Worm (Caenorhabditis elegans) whole organism, L1 larva: ENCODE results near the gene dap-3.
A peak's percentile ranks its signal among the peaks of the same experiment; 100 is the strongest.

Source experiments
- C04F5.9 ChIP-seq: sonication (generic microtip); optimal IDR thresholded peaks from 2 replicates; lab custom pipeline; 2016; ENCODE audit warnings: missing genetic modification characterization, missing compliant biosample characterization
- C16A3.4 ChIP-seq: fragments of 150-350 bp; optimal IDR thresholded peaks from 2 replicates; lab custom pipeline; 2014; ENCODE audit warnings: missing biosample characterization, missing genetic modification characterization
- F16B12.6 ChIP-seq: fragments of 150-350 bp; optimal IDR thresholded peaks from 2 replicates; lab custom pipeline; 2014; ENCODE audit warnings: missing biosample characterization, missing genetic modification characterization
- Y116A8C.19 ChIP-seq: sonication (generic microtip); optimal IDR thresholded peaks from 2 replicates; lab custom pipeline; 2016; ENCODE audit warnings: missing compliant biosample characterization, missing genetic modification characterization, borderline replicate concordance
- aha-1 ChIP-seq: fragments of 150-350 bp; optimal IDR thresholded peaks from 2 replicates; lab custom pipeline; 2014; ENCODE audit warnings: missing biosample characterization, missing genetic modification characterization
- alr-1 ChIP-seq: fragments of 200-800 bp; sonication (Bioruptor generic); optimal IDR thresholded peaks from 2 replicates; lab custom pipeline; 2018; ENCODE audit warnings: borderline replicate concordance, mild to moderate bottlenecking, missing genetic modification characterization, missing compliant biosample characterization
- ama-1 ChIP-seq: fragments of 150-350 bp; optimal IDR thresholded peaks from 2 replicates; lab custom pipeline; 2014
- blmp-1 ChIP-seq: fragments of 150-350 bp; optimal IDR thresholded peaks from 2 replicates; lab custom pipeline; 2014; ENCODE audit warnings: missing biosample characterization, missing genetic modification characterization
- ceh-63 ChIP-seq: fragments of 200-800 bp; sonication (Bioruptor generic); optimal IDR thresholded peaks from 2 replicates; lab custom pipeline; 2018; ENCODE audit warnings: mild to moderate bottlenecking, missing genetic modification characterization, missing compliant biosample characterization
- ceh-88 ChIP-seq: fragments of 200-800 bp; sonication (Bioruptor generic); IDR thresholded peaks from 2 replicates; pipeline ENCODE4 v1.3.6; 2022; ENCODE audit warnings: missing genetic modification characterization, missing compliant biosample characterization
- ceh-90 ChIP-seq: sonication (generic microtip); optimal IDR thresholded peaks from 2 replicates; lab custom pipeline; 2016; ENCODE audit warnings: missing genetic modification characterization, missing compliant biosample characterization
- ces-1 ChIP-seq: fragments of 150-350 bp; optimal IDR thresholded peaks from 2 replicates; lab custom pipeline; 2014; ENCODE audit warnings: missing biosample characterization, missing genetic modification reagents, missing genetic modification characterization
- dsc-1 ChIP-seq: sonication (generic microtip); optimal IDR thresholded peaks from 2 replicates; lab custom pipeline; 2016; ENCODE audit warnings: mild to moderate bottlenecking, missing genetic modification characterization, missing compliant biosample characterization
- efl-1 ChIP-seq, 4 experiments: fragments of 150-350 bp; optimal IDR thresholded peaks in 3 of 4; peaks in 1 of 4; 1 replicate in 1 of 4; 2 replicates in 3 of 4; lab custom pipeline; 2014; ENCODE audit warnings: missing biosample characterization in 2 of 4, missing genetic modification characterization in 2 of 4, missing genetic modification reagents in 2 of 4
- efl-3 ChIP-seq: fragments of 200-800 bp; sonication (Bioruptor generic); optimal IDR thresholded peaks from 2 replicates; lab custom pipeline; 2018; ENCODE audit warnings: mild to moderate bottlenecking, missing genetic modification characterization, missing compliant biosample characterization
- egl-13 ChIP-seq: sonication (generic microtip); optimal IDR thresholded peaks from 2 replicates; lab custom pipeline; 2016; ENCODE audit warnings: missing genotype, missing genetic modification reagents, missing genetic modification characterization, missing compliant biosample characterization
- egl-27 ChIP-seq, 2 experiments: fragments of 150-350 bp in 1 of 2; sonication (generic microtip); optimal IDR thresholded peaks; 3 replicates each; lab custom pipeline; 2017 to 2018; ENCODE audit warnings: missing biosample characterization in 2 of 2, missing genetic modification characterization in 2 of 2, missing genetic modification reagents in 2 of 2
- elt-3 ChIP-seq, 6 experiments: fragments of 150-350 bp in 1 of 6; sonication (generic microtip); optimal IDR thresholded peaks; 2 replicates each; lab custom pipeline; 2017 to 2018; ENCODE audit warnings: missing biosample characterization in 6 of 6, missing genetic modification characterization in 6 of 6, inconsistent platforms in 1 of 6
- ets-5 ChIP-seq: fragments of 200-800 bp; sonication (Bioruptor generic); IDR thresholded peaks from 2 replicates; pipeline ENCODE4 v1.3.6; 2022; ENCODE audit warnings: missing genetic modification characterization, missing compliant biosample characterization
- fkh-10 ChIP-seq: sonication (generic microtip); optimal IDR thresholded peaks from 2 replicates; lab custom pipeline; 2017; ENCODE audit warnings: missing biosample characterization, missing genetic modification reagents, missing genetic modification characterization
- fkh-4 ChIP-seq: sonication (generic microtip); optimal IDR thresholded peaks from 2 replicates; lab custom pipeline; 2016; ENCODE audit warnings: missing compliant biosample characterization, missing genetic modification characterization, borderline replicate concordance
- fkh-8 ChIP-seq: sonication (generic microtip); optimal IDR thresholded peaks from 2 replicates; lab custom pipeline; 2016; ENCODE audit warnings: mild to moderate bottlenecking, missing genetic modification characterization, missing compliant biosample characterization
- grh-1 ChIP-seq: fragments of 200-800 bp; sonication (Bioruptor generic); IDR thresholded peaks from 2 replicates; pipeline ENCODE4 v1.3.6; 2022; ENCODE audit warnings: missing genetic modification reagents, missing genetic modification characterization, missing compliant biosample characterization
- hlh-17 ChIP-seq: fragments of 200-800 bp; sonication (Bioruptor generic); optimal IDR thresholded peaks from 2 replicates; lab custom pipeline; 2018; ENCODE audit warnings: missing genetic modification characterization, mild to moderate bottlenecking, missing compliant biosample characterization, moderate library complexity, borderline replicate concordance
- hlh-4 ChIP-seq: sonication (generic microtip); optimal IDR thresholded peaks from 2 replicates; lab custom pipeline; 2016; ENCODE audit warnings: mild to moderate bottlenecking, missing genetic modification characterization, missing compliant biosample characterization
- hpl-2 ChIP-seq: fragments of 150-350 bp; optimal IDR thresholded peaks from 2 replicates; lab custom pipeline; 2014; ENCODE audit warnings: missing biosample characterization, missing genetic modification reagents, missing genetic modification characterization
- isw-1 ChIP-seq: fragments of 200-800 bp; sonication (Bioruptor generic); IDR thresholded peaks from 2 replicates; pipeline ENCODE4 v1.3.6; 2022; ENCODE audit warnings: missing genetic modification characterization, missing compliant biosample characterization
- lin-14 ChIP-seq: fragments of 200-800 bp; sonication (Bioruptor generic); optimal IDR thresholded peaks from 2 replicates; lab custom pipeline; 2018; ENCODE audit warnings: mild to moderate bottlenecking, missing genetic modification characterization, moderate library complexity, missing compliant biosample characterization
- lin-35 ChIP-seq, 2 experiments: fragments of 150-350 bp; optimal IDR thresholded peaks; 2 replicates each; lab custom pipeline; 2014; ENCODE audit warnings: missing biosample characterization in 2 of 2, missing genetic modification characterization in 2 of 2, missing genetic modification reagents in 2 of 2
- lsy-2 ChIP-seq, 2 experiments: fragments of 150-350 bp; optimal IDR thresholded peaks; 2 replicates each; lab custom pipeline; 2014; ENCODE audit warnings: missing biosample characterization in 2 of 2, missing genetic modification characterization in 2 of 2
- mab-9 ChIP-seq: fragments of 200-800 bp; sonication (Bioruptor generic); IDR thresholded peaks from 2 replicates; pipeline ENCODE4 v1.3.6; 2022; ENCODE audit warnings: missing genetic modification reagents, missing genetic modification characterization, missing compliant biosample characterization
- mdl-1 ChIP-seq, 2 experiments: fragments of 150-350 bp; optimal IDR thresholded peaks; 2 replicates each; lab custom pipeline; 2014 to 2017; ENCODE audit warnings: missing biosample characterization in 2 of 2, missing genetic modification characterization in 2 of 2, inconsistent platforms in 1 of 2
- nhr-19 ChIP-seq: fragments of 200-800 bp; sonication (Bioruptor generic); conservative IDR thresholded peaks from 2 replicates; pipeline ENCODE4 v1.3.6; 2022; ENCODE audit warnings: missing genetic modification characterization, missing compliant biosample characterization
- nhr-20 ChIP-seq: sonication (generic microtip); optimal IDR thresholded peaks from 2 replicates; lab custom pipeline; 2016; ENCODE audit warnings: mild to moderate bottlenecking, missing genetic modification characterization, missing compliant biosample characterization
- nhr-28 ChIP-seq: fragments of 150-350 bp; optimal IDR thresholded peaks from 2 replicates; lab custom pipeline; 2014; ENCODE audit warnings: missing biosample characterization, missing genetic modification characterization
- nhr-76 ChIP-seq: sonication (generic microtip); optimal IDR thresholded peaks from 2 replicates; lab custom pipeline; 2017; ENCODE audit warnings: missing biosample characterization, missing genetic modification characterization
- nhr-77 ChIP-seq: fragments of 150-350 bp; optimal IDR thresholded peaks from 2 replicates; lab custom pipeline; 2014; ENCODE audit warnings: missing biosample characterization, missing genetic modification characterization
- nhr-85 ChIP-seq: sonication (generic microtip); peaks from one replicate; lab custom pipeline; 2016; ENCODE audit warnings: missing genetic modification characterization, inconsistent platforms, missing compliant biosample characterization
- pax-3 ChIP-seq: fragments of 200-800 bp; sonication (Bioruptor generic); optimal IDR thresholded peaks from 2 replicates; lab custom pipeline; 2018; ENCODE audit warnings: mild to moderate bottlenecking, missing genetic modification characterization, moderate library complexity, missing compliant biosample characterization
- rnt-1 ChIP-seq: sonication (generic microtip); optimal IDR thresholded peaks from 2 replicates; lab custom pipeline; 2016; ENCODE audit warnings: mild to moderate bottlenecking, missing genetic modification characterization, moderate library complexity, missing compliant biosample characterization
- sup-37 ChIP-seq: fragments of 200-800 bp; sonication (Bioruptor generic); optimal IDR thresholded peaks from 2 replicates; lab custom pipeline; 2018; ENCODE audit warnings: mild to moderate bottlenecking, missing genetic modification characterization, missing compliant biosample characterization
- swsn-7 ChIP-seq: sonication (generic microtip); optimal IDR thresholded peaks from 2 replicates; lab custom pipeline; 2016; ENCODE audit warnings: missing genetic modification characterization, missing compliant biosample characterization
- tbx-2 ChIP-seq: sonication (generic microtip); optimal IDR thresholded peaks from 2 replicates; lab custom pipeline; 2016; ENCODE audit warnings: missing genetic modification characterization, missing compliant biosample characterization
- unc-130 ChIP-seq: fragments of 150-350 bp; optimal IDR thresholded peaks from 2 replicates; lab custom pipeline; 2017; ENCODE audit warnings: missing biosample characterization, missing genetic modification characterization, inconsistent platforms
- unc-62 ChIP-seq: fragments of 150-350 bp; optimal IDR thresholded peaks from 2 replicates; lab custom pipeline; 2014; ENCODE audit warnings: missing biosample characterization, missing genetic modification reagents, missing genetic modification characterization
- vab-15 ChIP-seq: sonication (generic microtip); optimal IDR thresholded peaks from 2 replicates; lab custom pipeline; 2017; ENCODE audit warnings: missing genotype, mild to moderate bottlenecking, missing genetic modification characterization, missing compliant biosample characterization
- ztf-4 ChIP-seq: fragments of 150-350 bp; optimal IDR thresholded peaks from 2 replicates; lab custom pipeline; 2014; ENCODE audit warnings: missing biosample characterization, missing genetic modification characterization

Gene dap-3

DNA sequence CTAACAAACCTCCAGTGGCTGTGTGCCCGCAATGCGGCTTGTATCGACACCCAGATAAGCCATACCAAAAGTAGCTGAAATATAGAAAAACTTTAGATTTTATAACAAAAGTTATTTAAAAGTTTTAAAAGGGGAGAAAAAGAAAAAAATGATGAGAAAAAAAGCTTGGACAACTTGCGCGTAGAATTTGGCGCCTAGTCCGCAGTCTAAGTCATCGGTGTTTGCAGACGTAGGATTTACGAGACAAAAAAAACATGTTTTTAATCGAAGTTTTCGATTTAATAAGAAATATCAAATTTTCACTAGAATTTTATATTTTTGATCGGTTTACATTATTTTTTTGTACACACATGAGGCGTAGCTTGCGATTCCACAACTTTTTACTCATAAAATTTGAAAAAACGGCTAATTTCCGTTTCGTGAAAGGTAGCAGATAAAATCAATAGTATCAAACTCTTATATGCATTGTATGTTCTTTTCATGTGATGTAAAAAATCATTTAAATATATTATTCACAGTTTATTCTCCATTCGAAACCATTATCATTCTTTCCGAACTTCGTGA lies 38.9 kb upstream of the dap-3 start, which contains the start of gene pro-1 (continued):
- TF ChIP-seq lsy-2 (tag; optimal IDR thresholded peaks at IDR 0.05; lab: Kevin White, UChicago) (peak; percentile 82), nhr-76 (tag; lab: Kevin White, UChicago) (no peak), nhr-77 (tag; lab: Kevin White, UChicago) (peak; percentile 13), fkh-8 (tag; lab: Kevin White, UChicago) (peak; percentile 46), swsn-7 (tag; lab: Kevin White, UChicago) (peak; percentile 70), mdl-1 (tag; optimal IDR thresholded peaks at IDR 0.05; lab: Kevin White, UChicago) (peak in 1 of 2 experiments; percentile 67), grh-1 (peak; percentile 74), rnt-1 (tag; lab: Kevin White, UChicago) (peak; percentile 81), unc-130 (peak; percentile 62), C16A3.4 (tag; lab: Kevin White, UChicago) (peak; percentile 75), fkh-10 (GFP tag; lab: Kevin White, UChicago) (no peak), tbx-2 (peak; percentile 78), ztf-4 (tag; lab: Kevin White, UChicago) (peak; percentile 92), egl-13 (tag; lab: Kevin White, UChicago) (peak; percentile 3), ets-5 (no peak), dsc-1 (tag; lab: Kevin White, UChicago) (peak; percentile 76), ceh-88 (GFP tag; lab: Robert Waterston, UW) (peak; percentile 85), hpl-2 (GFP tag; lab: Kevin White, UChicago) (no peak), ceh-63 (GFP tag; lab: Kevin White, UChicago) (no peak), aha-1 (tag; lab: Kevin White, UChicago) (no peak), egl-27 (tag; optimal IDR thresholded peaks at IDR 0.05; lab: Kevin White, UChicago) (no peak), alr-1 (no peak), vab-15 (tag; lab: Kevin White, UChicago) (no peak), nhr-28 (no peak), sup-37 (GFP tag; lab: Kevin White, UChicago) (no peak), efl-1 (optimal IDR thresholded peaks at IDR 0.05; lab: Kevin White, UChicago) (peak; percentile 64 to 76), efl-1 (GFP tag; optimal IDR thresholded peaks at IDR 0.05 in 1 of 2; lab: Kevin White, UChicago) (peak; percentile 70 to 98), unc-62 (GFP tag; lab: Kevin White, UChicago) (no peak), nhr-85 (tag; lab: Kevin White, UChicago) (peak; percentile 84), C04F5.9 (tag; lab: Kevin White, UChicago) (peak; percentile 19), isw-1 (GFP tag; lab: Robert Waterston, UW) (peak; percentile 45; the same call in 1 of the 2 replicates), lin-14 (GFP tag; lab: Kevin White, UChicago) (peak; percentile 70), ceh-90 (tag; lab: Kevin White, UChicago) (no peak), Y116A8C.19 (tag; lab: Kevin White, UChicago) (no peak), hlh-17 (GFP tag; lab: Kevin White, UChicago) (no peak), ces-1 (GFP tag; lab: Kevin White, UChicago) (no peak), F16B12.6 (tag; lab: Kevin White, UChicago) (peak; percentile 97), efl-3 (GFP tag; lab: Kevin White, UChicago) (no peak), nhr-19 (GFP tag; lab: Robert Waterston, UW) (peak; percentile 79), pax-3 (tag; lab: Kevin White, UChicago) (peak; percentile 52)

ce11 chrII:10542654-10543456 lies 38.1 kb upstream of the dap-3 start:
- TF ChIP-seq blmp-1 (tag; lab: Kevin White, UChicago) = peak; percentile 6
- peak; percentile 74 for TF ChIP-seq ama-1 (lab: Kevin White, UChicago)
- peak; percentile 15 for TF ChIP-seq sup-37 (GFP tag; lab: Kevin White, UChicago)
- no peak for TF ChIP-seq nhr-76 (tag; lab: Kevin White, UChicago)
- TF ChIP-seq fkh-10 (GFP tag; lab: Kevin White, UChicago) = no peak
- peak in 1 of 2 experiments; percentile 1 for TF ChIP-seq lin-35 (GFP tag; optimal IDR thresholded peaks at IDR 0.05; lab: Kevin White, UChicago)
- TF ChIP-seq efl-1 (optimal IDR thresholded peaks at IDR 0.05; lab: Kevin White, UChicago) = peak in 1 of 2 experiments; percentile 8
- peak in 1 of 2 experiments; percentile 88 for TF ChIP-seq efl-1 (GFP tag; optimal IDR thresholded peaks at IDR 0.05 in 1 of 2; lab: Kevin White, UChicago)
- TF ChIP-seq nhr-19 (GFP tag; lab: Robert Waterston, UW) = no peak
- TF ChIP-seq aha-1 (tag; lab: Kevin White, UChicago) = no peak
- no peak for TF ChIP-seq swsn-7 (tag; lab: Kevin White, UChicago)
- TF ChIP-seq hlh-4 (tag; lab: Kevin White, UChicago) = no peak
- peak; percentile 73 for TF ChIP-seq ztf-4 (tag; lab: Kevin White, UChicago)
- no peak for TF ChIP-seq rnt-1 (tag; lab: Kevin White, UChicago)
- peak; percentile 17; the same call in 1 of the 2 replicates for TF ChIP-seq mab-9 (GFP tag; lab: Robert Waterston, UW)
- TF ChIP-seq elt-3 (tag; optimal IDR thresholded peaks at IDR 0.05; lab: Kevin White, UChicago) = peak in 1 of 6 experiments; percentile 10
- no peak for TF ChIP-seq nhr-20 (tag; lab: Kevin White, UChicago)
- TF ChIP-seq ets-5 = 0 out of 2 replicates have a peak, but pooled peaks have one; percentile 83
- TF ChIP-seq fkh-4 (tag; lab: Kevin White, UChicago) = no peak
- TF ChIP-seq fkh-8 (tag; lab: Kevin White, UChicago) = no peak
